Fruit fly (Drosophila melanogaster): ENCODE results near the gene Spase12.

dm6 chr3R:29515417-29515816, 24.5 kb upstream of the Spase12 start, which contains the start of gene ND-20L:
- TF ChIP-seq EcR (GFP tag; optimal IDR thresholded peaks at IDR 0.05) (no peak), psq (optimal IDR thresholded peaks at IDR 0.05) (no peak), CG8478 (optimal IDR thresholded peaks at IDR 0.05) (no peak)

All from whole organism.